Fruit fly (Drosophila melanogaster) Kc167 (cell line): ENCODE data around the gene CG17267.

Experiments used
- Myc ChIP-seq: fragments of >200 bp; optimal IDR thresholded peaks from 2 replicates; lab custom pipeline; 2017; ENCODE audit warnings: missing external identifiers
- Sin3A ChIP-seq: fragments of >200 bp; optimal IDR thresholded peaks from 2 replicates; lab custom pipeline; 2018; ENCODE audit warnings: missing external identifiers

dm6 chr3R:20772543-20772942, 33.6 kb upstream of the CG17267 start, which contains the start of gene Takl1:
- TF ChIP-seq Sin3A (lab: Kevin White, UChicago) (no peak), Myc (lab: Kevin White, UChicago) (no peak)
